Fruit fly (Drosophila melanogaster): ENCODE results near the gene Gr77a.

Gene Gr77a

DNA sequence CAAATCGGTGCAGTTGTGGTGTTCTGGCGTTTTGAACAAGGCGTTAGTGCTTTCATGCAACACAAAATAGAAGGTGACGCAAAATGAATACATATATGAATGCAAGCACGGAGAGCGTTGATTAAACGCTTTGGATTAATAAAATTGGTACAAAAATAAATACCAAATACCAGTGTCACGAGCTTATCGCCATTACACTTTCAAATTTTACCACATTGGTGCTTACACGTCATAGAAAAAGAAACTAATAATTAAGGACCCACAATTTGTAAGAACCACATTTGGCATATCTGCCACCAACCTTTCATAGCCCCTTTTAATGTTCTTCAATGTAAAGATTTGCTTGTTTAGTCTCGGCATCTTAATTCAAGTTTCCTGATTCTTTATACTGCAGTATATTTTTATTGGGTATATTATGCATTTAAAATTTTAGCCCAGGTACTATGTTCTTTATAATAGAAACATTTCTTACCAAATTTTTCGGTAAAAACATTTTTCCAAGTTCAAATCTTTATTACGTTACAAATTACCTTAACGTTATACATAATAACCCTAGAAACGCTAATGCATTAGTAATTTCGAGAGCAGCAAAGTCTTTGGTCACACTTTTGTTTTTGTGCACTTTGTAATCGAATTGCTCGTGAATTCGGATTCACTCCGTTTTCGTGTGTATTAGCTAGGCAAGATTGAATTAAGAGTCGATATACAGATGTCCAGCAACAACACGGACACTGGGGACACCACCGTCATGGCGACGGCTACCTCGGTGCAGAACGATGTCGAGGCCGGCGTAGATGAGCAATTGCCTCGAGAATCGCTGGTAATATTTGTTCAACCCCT is 39.2 kb upstream of the Gr77a start, which contains the start of the genes Pex16 and Pex14 (continued):
- TF ChIP-seq Atf3 (GFP tag; optimal IDR thresholded peaks at IDR 0.05) (peak; percentile 75), phol (tag; optimal IDR thresholded peaks at IDR 0.05) (peak; percentile 80), CG17385 (GFP tag; optimal IDR thresholded peaks at IDR 0.05) (peak; percentile 30), CG4820 (GFP tag; optimal IDR thresholded peaks at IDR 0.05) (peak; percentile 45), CG7786 (GFP tag; optimal IDR thresholded peaks at IDR 0.05) (peak; percentile 81), lilli (GFP tag; optimal IDR thresholded peaks at IDR 0.05) (peak; percentile 85), Optix (GFP tag; IDR thresholded peaks at IDR 0.05) (peak; percentile 55; the same call in 1 of the 3 replicates), gem (tag; optimal IDR thresholded peaks at IDR 0.05) (peak; percentile 77), gro (GFP tag; optimal IDR thresholded peaks at IDR 0.05) (peak; percentile 51), CG5245 (GFP tag; optimal IDR thresholded peaks at IDR 0.05) (peak; percentile 47), ham (GFP tag; IDR thresholded peaks at IDR 0.05) (no peak), CG1647 (GFP tag; optimal IDR thresholded peaks at IDR 0.05) (peak; percentile 52), CG6791 (GFP tag; IDR thresholded peaks at IDR 0.05; ENCODE audit: partially characterized antibody) (no peak), NfI (GFP tag; optimal IDR thresholded peaks at IDR 0.05) (peak; percentile 69), Drgx (GFP tag; IDR thresholded peaks at IDR 0.05) (peak; percentile 57), Asciz (GFP tag; optimal IDR thresholded peaks at IDR 0.05) (no peak), Ets97D (GFP tag; optimal IDR thresholded peaks at IDR 0.05) (peak; percentile 38), CG13123 (GFP tag; optimal IDR thresholded peaks at IDR 0.05) (peak; percentile 37), H2.0 (GFP tag; IDR thresholded peaks at IDR 0.05) (peak; percentile 71), cato (GFP tag; optimal IDR thresholded peaks at IDR 0.05; ENCODE audit: borderline replicate concordance) (peak; percentile 59), CG17328 (GFP tag; IDR thresholded peaks at IDR 0.05) (peak; percentile 72), CG18262 (tag; optimal IDR thresholded peaks at IDR 0.05) (peak; percentile 67), klu (GFP tag; IDR thresholded peaks at IDR 0.05) (peak; percentile 71), Hr3 (GFP tag; optimal IDR thresholded peaks at IDR 0.05) (peak; percentile 73), CG10959 (GFP tag; IDR thresholded peaks at IDR 0.05) (no peak), cg (GFP tag; optimal IDR thresholded peaks at IDR 0.05) (no peak), Meics (GFP tag; optimal IDR thresholded peaks at IDR 0.05) (peak; percentile 74), CG10147 (GFP tag; optimal IDR thresholded peaks at IDR 0.05) (no peak), CG1602 (GFP tag; optimal IDR thresholded peaks at IDR 0.05) (peak; percentile 77), HLH4C (GFP tag; IDR thresholded peaks at IDR 0.05; ENCODE audit: partially characterized antibody) (no peak), pan (optimal IDR thresholded peaks at IDR 0.05) (no peak), pan (GFP tag; optimal IDR thresholded peaks at IDR 0.05 in 1 of 2, IDR thresholded peaks at IDR 0.05 in 1 of 2) (peak in 1 of 2 experiments; percentile 77), Hand (GFP tag; optimal IDR thresholded peaks at IDR 0.05) (no peak), MBD-R2 (GFP tag; IDR thresholded peaks at IDR 0.05) (peak; percentile 81), gcm (GFP tag; optimal IDR thresholded peaks at IDR 0.05) (no peak), Chrac-16 (GFP tag; optimal IDR thresholded peaks at IDR 0.05) (peak; percentile 82), Side (GFP tag; optimal IDR thresholded peaks at IDR 0.05) (peak; percentile 68), hbn (GFP tag; IDR thresholded peaks at IDR 0.05; ENCODE audit: partially characterized antibody) (no peak), caup (GFP tag; optimal IDR thresholded peaks at IDR 0.05; ENCODE audit: severe bottlenecking) (peak; percentile 27), Hsf (GFP tag; optimal IDR thresholded peaks at IDR 0.05) (peak; percentile 82), CG15479 (GFP tag; optimal IDR thresholded peaks at IDR 0.05) (no peak), CG11696 (GFP tag; IDR thresholded peaks at IDR 0.05) (peak; percentile 48; the same call in 1 of the 2 replicates), Hmx (GFP tag; optimal IDR thresholded peaks at IDR 0.05) (no peak), slp2 (GFP tag; optimal IDR thresholded peaks at IDR 0.05) (peak; percentile 57), gsb-n (tag; optimal IDR thresholded peaks at IDR 0.05) (no peak), sd (tag; optimal IDR thresholded peaks at IDR 0.05) (no peak), Abd-B (GFP tag; optimal IDR thresholded peaks at IDR 0.05) (peak; percentile 79), Deaf1 (tag; optimal IDR thresholded peaks at IDR 0.05) (no peak), CG9817 (tag; optimal IDR thresholded peaks at IDR 0.05) (peak; percentile 76)
